Fruit fly (Drosophila melanogaster): ENCODE data around the gene Adhr.

dm6 chr2L:14570129-14570528 lies 45.2 kb upstream of the Adhr start:
- TF ChIP-seq CG1620 (GFP tag; optimal IDR thresholded peaks at IDR 0.05) (no peak), cic (GFP tag; optimal IDR thresholded peaks at IDR 0.05) (no peak), bab1 (GFP tag; optimal IDR thresholded peaks at IDR 0.05) (no peak), CG11617 (GFP tag; optimal IDR thresholded peaks at IDR 0.05) (no peak), CG12768 (GFP tag; optimal IDR thresholded peaks at IDR 0.05) (no peak), pad (GFP tag; optimal IDR thresholded peaks at IDR 0.05) (no peak), Hr96 (GFP tag; optimal IDR thresholded peaks at IDR 0.05) (no peak), toe (GFP tag; optimal IDR thresholded peaks at IDR 0.05) (no peak), tj (GFP tag; optimal IDR thresholded peaks at IDR 0.05) (no peak), cnc (optimal IDR thresholded peaks at IDR 0.05) (no peak), CG7045 (GFP tag; optimal IDR thresholded peaks at IDR 0.05) (no peak), CG33017 (tag; optimal IDR thresholded peaks at IDR 0.05) (no peak), Clk (GFP tag; optimal IDR thresholded peaks at IDR 0.05) (no peak)
